Fruit fly (Drosophila melanogaster) whole organism, adult: ENCODE data around the gene CG34268.

ENCODE experiments used
- CG11617 ChIP-seq: fragments of 200-800 bp; sonication (Bioruptor generic); optimal IDR thresholded peaks from 2 replicates; lab custom pipeline; 2017; ENCODE audit warnings: mild to moderate bottlenecking, missing biosample characterization, missing genetic modification reagents, missing genetic modification characterization
- CG12768 ChIP-seq: fragments of 200-800 bp; sonication (Bioruptor generic); optimal IDR thresholded peaks from 2 replicates; lab custom pipeline; 2017; ENCODE audit warnings: missing biosample characterization, missing genetic modification characterization, mild to moderate bottlenecking, moderate library complexity, missing genetic modification reagents
- CG14711 ChIP-seq: fragments of 200-800 bp; sonication (Bioruptor generic); optimal IDR thresholded peaks from 2 replicates; lab custom pipeline; 2018; ENCODE audit warnings: missing biosample characterization, mild to moderate bottlenecking, missing genetic modification characterization, moderate library complexity
- CG1620 ChIP-seq: fragments of 200-800 bp; sonication (Bioruptor generic); optimal IDR thresholded peaks from 2 replicates; lab custom pipeline; 2016; ENCODE audit warnings: missing biosample characterization, missing genetic modification characterization
- CG33017 ChIP-seq: fragments of 200-800 bp; sonication (Bioruptor generic); optimal IDR thresholded peaks from 2 replicates; lab custom pipeline; 2018; ENCODE audit warnings: missing biosample characterization, mild to moderate bottlenecking, missing genetic modification characterization, moderate library complexity
- CG5204 ChIP-seq: fragments of 200-800 bp; sonication (Bioruptor generic); optimal IDR thresholded peaks from 2 replicates; lab custom pipeline; 2016; ENCODE audit warnings: missing biosample characterization, missing genetic modification characterization
- CG7045 ChIP-seq: fragments of 200-800 bp; sonication (Bioruptor generic); optimal IDR thresholded peaks from 2 replicates; lab custom pipeline; 2017; ENCODE audit warnings: missing biosample characterization, mild to moderate bottlenecking, missing genetic modification characterization
- CG7101 ChIP-seq: fragments of 200-800 bp; sonication (Bioruptor generic); optimal IDR thresholded peaks from 2 replicates; lab custom pipeline; 2018; ENCODE audit warnings: missing biosample characterization, mild to moderate bottlenecking, missing genetic modification characterization, moderate library complexity
- Clk ChIP-seq: fragments of 200-800 bp; sonication (Bioruptor generic); optimal IDR thresholded peaks from 2 replicates; lab custom pipeline; 2017; ENCODE audit warnings: missing biosample characterization, missing genetic modification characterization
- Crg-1 ChIP-seq: fragments of 200-800 bp; sonication (Bioruptor generic); optimal IDR thresholded peaks from 2 replicates; lab custom pipeline; 2016; ENCODE audit warnings: missing biosample characterization, missing genetic modification characterization
- Hr96 ChIP-seq: fragments of 200-800 bp; sonication (Bioruptor generic); optimal IDR thresholded peaks from 2 replicates; lab custom pipeline; 2016; ENCODE audit warnings: missing biosample characterization, missing genetic modification characterization
- Mnt ChIP-seq: fragments of 200-800 bp; sonication (Bioruptor generic); optimal IDR thresholded peaks from 2 replicates; lab custom pipeline; 2016; ENCODE audit warnings: missing biosample characterization, mild to moderate bottlenecking, missing genetic modification characterization
- bab1 ChIP-seq: fragments of 200-800 bp; sonication (Bioruptor generic); optimal IDR thresholded peaks from 3 replicates; lab custom pipeline; 2019; ENCODE audit warnings: missing biosample characterization, mild to moderate bottlenecking, missing genetic modification characterization, moderate library complexity
- cic ChIP-seq: fragments of 200-800 bp; sonication (Bioruptor generic); optimal IDR thresholded peaks from 2 replicates; lab custom pipeline; 2017; ENCODE audit warnings: missing biosample characterization, mild to moderate bottlenecking, missing genetic modification characterization, moderate library complexity
- cnc ChIP-seq, 2 experiments: fragments of >200 bp; optimal IDR thresholded peaks; 2 replicates each; lab custom pipeline; 2017
- kay ChIP-seq: fragments of 200-800 bp; sonication (Bioruptor generic); peaks from one replicate; lab custom pipeline; 2016; ENCODE audit warnings: missing biosample characterization, missing genetic modification characterization, borderline replicate concordance
- ovo ChIP-seq: fragments of 200-800 bp; sonication (Bioruptor generic); optimal IDR thresholded peaks from 2 replicates; lab custom pipeline; 2016; ENCODE audit warnings: missing biosample characterization, missing genetic modification characterization
- pad ChIP-seq: fragments of 200-800 bp; sonication (Bioruptor generic); optimal IDR thresholded peaks from 3 replicates; lab custom pipeline; 2017; ENCODE audit warnings: missing biosample characterization, missing genetic modification characterization, mild to moderate bottlenecking, moderate library complexity, missing genetic modification reagents
- tj ChIP-seq: fragments of 200-800 bp; sonication (Bioruptor generic); optimal IDR thresholded peaks from 3 replicates; lab custom pipeline; 2017; ENCODE audit warnings: missing biosample characterization, mild to moderate bottlenecking, missing genetic modification characterization, moderate library complexity
- toe ChIP-seq: fragments of 200-800 bp; sonication (Bioruptor generic); optimal IDR thresholded peaks from 2 replicates; lab custom pipeline; 2016; ENCODE audit warnings: missing biosample characterization, missing genetic modification characterization

The CG34268 gene

DNA sequence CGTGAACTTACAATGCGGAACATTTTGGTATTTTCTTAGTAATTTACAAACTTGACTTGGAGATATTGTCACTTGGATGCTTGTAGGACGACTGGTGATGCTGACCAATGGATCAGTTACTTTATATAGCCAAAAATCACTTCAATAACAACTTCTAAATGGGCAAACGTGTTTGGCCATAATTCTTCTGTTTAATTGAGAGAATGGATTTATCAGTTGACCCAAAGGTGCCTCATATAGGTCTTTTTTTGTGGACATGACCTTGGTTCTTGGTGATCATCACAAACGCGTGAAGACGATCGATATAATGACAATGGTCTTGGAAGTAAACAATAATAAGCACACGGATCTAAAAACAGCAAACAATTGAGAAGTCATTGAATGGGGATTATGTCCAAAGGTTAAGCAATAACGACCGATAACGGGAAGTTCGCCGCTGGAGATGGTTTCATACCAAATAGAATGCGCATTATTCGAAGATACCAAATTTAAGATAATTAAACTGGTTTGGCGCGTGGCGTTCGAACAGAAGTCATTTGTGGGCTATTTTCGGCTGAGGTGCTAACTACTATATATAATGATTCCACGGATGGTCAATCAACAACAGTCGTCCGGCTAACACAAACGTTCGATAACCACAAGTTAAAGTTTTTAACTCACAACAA lies at the start of gene CG34268, which contains the start of gene CG34267:
CG34268 (plus strand) TSS at position 615 of the 665 bp plus-strand sequence.
CG34267 (minus strand) TSS at position 101 of the 665 bp plus-strand sequence.
- TF ChIP-seq cic (GFP tag; lab: Kevin White, UChicago) (no peak), CG11617 (GFP tag; lab: Kevin White, UChicago) (no peak), kay (GFP tag; lab: Kevin White, UChicago) (no peak), pad (GFP tag; lab: Kevin White, UChicago) (no peak), Hr96 (GFP tag; lab: Kevin White, UChicago) (no peak), CG33017 (tag; lab: Kevin White, UChicago) (no peak), Crg-1 (GFP tag; lab: Kevin White, UChicago) (no peak), CG14711 (tag; lab: Kevin White, UChicago) (no peak), ovo (GFP tag; lab: Kevin White, UChicago) (no peak), CG7045 (GFP tag; lab: Kevin White, UChicago) (no peak), toe (GFP tag; lab: Kevin White, UChicago) (no peak), CG7101 (tag; lab: Kevin White, UChicago) (no peak), CG1620 (GFP tag; lab: Kevin White, UChicago) (no peak), cnc (optimal IDR thresholded peaks at IDR 0.05; lab: Kevin White, UChicago) (no peak), Clk (GFP tag; lab: Kevin White, UChicago) (no peak), tj (GFP tag; lab: Kevin White, UChicago) (no peak), Mnt (no peak), bab1 (GFP tag; lab: Kevin White, UChicago) (no peak), CG5204 (GFP tag; lab: Kevin White, UChicago) (no peak)

DNA sequence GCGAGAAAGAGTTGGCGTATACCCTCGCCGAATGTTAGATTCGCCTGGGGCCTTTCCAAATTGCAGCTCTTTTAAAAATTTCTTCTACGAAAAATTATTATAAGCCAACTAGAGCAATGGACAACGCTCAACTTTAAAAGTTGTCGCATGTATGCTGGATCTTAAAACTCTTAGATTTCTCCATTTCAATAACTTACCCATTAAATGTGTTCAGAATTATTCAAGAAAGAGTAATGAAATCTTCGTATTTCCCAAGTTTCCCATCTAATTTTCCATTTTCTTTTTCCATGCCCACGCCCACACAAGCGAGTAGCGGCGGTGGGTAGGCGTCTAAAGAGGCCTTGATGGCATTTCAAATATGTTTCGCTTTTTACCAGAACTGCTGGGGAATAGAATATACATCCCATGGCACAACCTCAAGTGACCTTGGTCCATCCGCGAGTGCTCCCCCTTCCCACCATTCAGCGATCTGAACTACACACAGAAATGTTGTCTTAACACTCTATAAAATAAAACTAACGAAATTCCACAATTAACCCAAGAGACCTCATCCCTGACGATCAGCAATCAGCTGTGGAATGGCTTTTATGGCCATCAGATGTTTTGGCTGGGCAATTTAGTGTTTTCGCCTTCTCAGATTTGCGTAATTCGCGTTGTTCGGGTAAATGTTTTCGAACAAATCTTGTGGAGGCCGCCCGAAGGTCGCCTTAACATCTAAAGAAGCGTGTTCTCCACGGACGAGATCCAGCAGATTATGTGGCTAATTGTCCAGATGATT lies 45.8 kb upstream of the CG34268 start:
- no peak for TF ChIP-seq CG12768
- no peak for TF ChIP-seq CG11617 (GFP tag; lab: Kevin White, UChicago)
- TF ChIP-seq ovo (GFP tag; lab: Kevin White, UChicago), result no peak
- TF ChIP-seq CG33017 (tag; lab: Kevin White, UChicago), result no peak
- peak; percentile 75 for TF ChIP-seq kay (GFP tag; lab: Kevin White, UChicago)
- no peak for TF ChIP-seq Crg-1 (GFP tag; lab: Kevin White, UChicago)

DNA sequence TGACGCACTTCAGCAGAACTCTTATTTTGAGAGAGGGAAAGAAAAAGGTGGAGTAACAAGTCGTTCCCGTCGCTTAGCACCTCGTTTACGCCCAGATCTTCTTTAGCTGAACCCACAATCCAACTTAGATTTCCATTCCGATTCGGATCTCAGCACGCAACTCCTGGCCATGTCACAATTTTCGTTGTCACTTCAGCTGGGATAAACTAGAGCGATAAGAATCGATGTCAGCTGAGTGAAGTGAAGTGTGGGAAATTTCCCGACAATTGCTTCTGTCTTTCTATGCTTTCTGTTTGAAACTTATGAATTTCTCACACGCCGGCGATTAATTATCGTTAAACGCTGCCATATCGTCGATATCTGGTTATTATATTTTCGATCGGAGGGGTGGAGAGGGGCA lies 44.4 kb upstream of the CG34268 start:
- TF ChIP-seq ovo (GFP tag; lab: Kevin White, UChicago) (no peak), Hr96 (GFP tag; lab: Kevin White, UChicago) (no peak), pad (GFP tag; lab: Kevin White, UChicago) (no peak), Mnt (no peak), CG14711 (tag; lab: Kevin White, UChicago) (no peak), cic (GFP tag; lab: Kevin White, UChicago) (no peak), bab1 (GFP tag; lab: Kevin White, UChicago) (no peak), CG11617 (GFP tag; lab: Kevin White, UChicago) (no peak), Clk (GFP tag; lab: Kevin White, UChicago) (no peak), CG5204 (GFP tag; lab: Kevin White, UChicago) (no peak), tj (GFP tag; lab: Kevin White, UChicago) (no peak), CG12768 (no peak), kay (GFP tag; lab: Kevin White, UChicago) (no peak), CG7045 (GFP tag; lab: Kevin White, UChicago) (no peak), CG1620 (GFP tag; lab: Kevin White, UChicago) (no peak), cnc (optimal IDR thresholded peaks at IDR 0.05; lab: Kevin White, UChicago) (no peak), CG7101 (tag; lab: Kevin White, UChicago) (no peak), toe (GFP tag; lab: Kevin White, UChicago) (no peak), Crg-1 (GFP tag; lab: Kevin White, UChicago) (no peak), CG33017 (tag; lab: Kevin White, UChicago) (no peak)

DNA sequence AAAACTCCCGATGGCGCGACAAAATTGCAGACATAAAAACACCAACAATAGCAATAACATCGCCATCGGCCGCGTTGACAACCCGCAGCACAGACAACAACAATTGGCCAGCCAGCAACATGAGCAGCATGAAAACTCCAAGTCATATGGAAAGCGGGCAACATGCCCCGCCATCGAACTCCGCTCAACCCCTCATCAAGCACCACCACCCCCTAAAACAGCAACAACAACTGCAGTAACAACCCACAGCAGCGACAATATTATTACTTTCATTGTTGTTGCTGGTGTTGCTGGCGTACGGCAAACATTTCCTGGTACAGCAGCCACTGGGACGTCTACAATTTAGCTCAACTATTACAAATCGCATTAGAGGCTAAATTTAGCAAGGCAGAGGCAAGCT lies 43.4 kb upstream of the CG34268 start:
- TF ChIP-seq tj (GFP tag; lab: Kevin White, UChicago), result no peak
- no peak for TF ChIP-seq bab1 (GFP tag; lab: Kevin White, UChicago)
- no peak for TF ChIP-seq ovo (GFP tag; lab: Kevin White, UChicago)
- no peak for TF ChIP-seq CG14711 (tag; lab: Kevin White, UChicago)
- no peak for TF ChIP-seq CG7045 (GFP tag; lab: Kevin White, UChicago)

DNA sequence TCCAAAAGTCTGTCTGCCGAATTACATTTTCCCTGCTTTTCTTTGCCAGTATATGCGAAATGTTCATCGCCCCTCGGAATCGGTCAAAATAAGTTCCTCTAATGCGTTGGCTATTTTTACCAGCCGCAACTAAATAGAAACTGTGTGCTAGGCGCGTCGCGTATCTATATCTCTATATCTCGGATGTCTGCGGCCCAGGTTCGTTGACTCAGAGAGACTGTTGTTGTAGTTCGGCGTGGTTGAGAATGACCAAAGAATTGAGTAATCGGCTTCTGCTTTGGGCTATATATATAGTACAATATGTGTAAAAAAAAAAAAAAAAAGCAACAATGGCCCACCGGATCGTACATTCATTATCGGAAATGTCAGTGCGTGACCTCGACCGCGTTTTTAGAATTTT lies 35.3 kb upstream of the CG34268 start:
- no peak for TF ChIP-seq Hr96 (GFP tag; lab: Kevin White, UChicago)

DNA sequence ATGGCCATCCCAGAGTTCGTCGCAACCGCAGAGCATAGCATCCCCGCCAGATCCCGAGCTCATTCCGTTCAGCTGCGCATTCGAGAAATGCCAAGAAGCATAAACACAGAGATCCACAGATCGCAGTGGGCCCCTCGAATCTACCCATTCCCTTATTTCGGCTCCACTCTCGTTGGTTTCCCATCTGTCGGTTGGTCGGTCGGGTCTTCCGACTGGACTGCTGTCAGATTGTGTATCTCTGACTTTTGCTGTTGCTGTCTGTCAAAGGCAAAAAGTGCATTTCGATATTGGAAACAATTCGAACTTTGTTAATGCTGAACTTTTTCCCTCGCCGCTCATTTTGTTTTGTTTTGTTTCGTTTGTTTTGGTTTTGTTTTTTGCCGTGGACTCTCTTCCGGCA lies 29.6 kb upstream of the CG34268 start:
- TF ChIP-seq Hr96 (GFP tag; lab: Kevin White, UChicago) (no peak), CG14711 (tag; lab: Kevin White, UChicago) (no peak), CG11617 (GFP tag; lab: Kevin White, UChicago) (no peak), kay (GFP tag; lab: Kevin White, UChicago) (no peak), CG7101 (tag; lab: Kevin White, UChicago) (no peak), CG5204 (GFP tag; lab: Kevin White, UChicago) (no peak), Crg-1 (GFP tag; lab: Kevin White, UChicago) (no peak), pad (GFP tag; lab: Kevin White, UChicago) (no peak), tj (GFP tag; lab: Kevin White, UChicago) (no peak), cic (GFP tag; lab: Kevin White, UChicago) (no peak), CG7045 (GFP tag; lab: Kevin White, UChicago) (no peak), ovo (GFP tag; lab: Kevin White, UChicago) (no peak), cnc (optimal IDR thresholded peaks at IDR 0.05; lab: Kevin White, UChicago) (no peak), CG1620 (GFP tag; lab: Kevin White, UChicago) (no peak), Clk (GFP tag; lab: Kevin White, UChicago) (no peak), toe (GFP tag; lab: Kevin White, UChicago) (no peak), CG12768 (no peak), Mnt (no peak), bab1 (GFP tag; lab: Kevin White, UChicago) (no peak)
